Worm (Caenorhabditis elegans) whole organism, young adult: Measurements from ENCODE around the gene F56C9.6.

Experiments
- B0019.2 ChIP-seq: fragments of 200-800 bp; sonication (Bioruptor generic); conservative IDR thresholded peaks from 2 replicates; pipeline ENCODE4 v1.3.6; 2022; ENCODE audit warnings: missing genetic modification reagents, missing genetic modification characterization, missing compliant biosample characterization
- B0336.3 ChIP-seq: fragments of 200-800 bp; sonication (Bioruptor generic); IDR thresholded peaks from 2 replicates; pipeline ENCODE4 v1.3.6; 2022; ENCODE audit warnings: missing genetic modification characterization, missing compliant biosample characterization
- C06A6.2 ChIP-seq: fragments of 200-800 bp; sonication (Bioruptor generic); conservative IDR thresholded peaks from 2 replicates; pipeline ENCODE4 v1.3.6; 2022; ENCODE audit warnings: missing genetic modification characterization, missing compliant biosample characterization
- F10E7.11 ChIP-seq: sonication (generic microtip); optimal IDR thresholded peaks from 2 replicates; lab custom pipeline; 2017; ENCODE audit warnings: mild to moderate bottlenecking, missing genetic modification characterization, moderate library complexity, missing compliant biosample characterization
- F22D6.2 ChIP-seq: sonication (generic microtip); optimal IDR thresholded peaks from 2 replicates; lab custom pipeline; 2016; ENCODE audit warnings: mild to moderate bottlenecking, missing genetic modification characterization, missing compliant biosample characterization
- F52B5.7 ChIP-seq: sonication (generic microtip); optimal IDR thresholded peaks from 2 replicates; lab custom pipeline; 2016; ENCODE audit warnings: mild to moderate bottlenecking, missing genetic modification characterization, missing compliant biosample characterization
- K11D2.4 ChIP-seq: fragments of 200-800 bp; sonication (Bioruptor generic); IDR thresholded peaks from 2 replicates; pipeline ENCODE4 v1.3.6; 2022; ENCODE audit warnings: missing genetic modification reagents, missing genetic modification characterization, missing compliant biosample characterization
- Y53F4B.3 ChIP-seq: fragments of 200-800 bp; sonication (Bioruptor generic); IDR thresholded peaks from 2 replicates; pipeline ENCODE4 v1.3.6; 2022; ENCODE audit warnings: missing genetic modification reagents, missing genetic modification characterization, missing compliant biosample characterization
- Y79H2A.3 ChIP-seq: fragments of 200-800 bp; sonication (Bioruptor generic); conservative IDR thresholded peaks from 2 replicates; pipeline ENCODE4 v1.3.6; 2022; ENCODE audit warnings: missing genetic modification reagents, missing genetic modification characterization, missing compliant biosample characterization
- ama-1 ChIP-seq, 3 experiments: fragments of 150-350 bp in 1 of 3; sonication (generic microtip) in 2 of 3; optimal IDR thresholded peaks; 2 replicates each; lab custom pipeline; 2014 to 2018; ENCODE audit warnings: missing biosample characterization in 2 of 3, missing genetic modification characterization in 2 of 3, missing genetic modification reagents in 2 of 3
- attf-6 ChIP-seq: fragments of 200-800 bp; sonication (Bioruptor generic); IDR thresholded peaks from 2 replicates; pipeline ENCODE4 v1.3.6; 2022; ENCODE audit warnings: missing genetic modification reagents, missing genetic modification characterization, missing compliant biosample characterization
- ccch-3 ChIP-seq: fragments of 200-800 bp; sonication (Bioruptor generic); optimal IDR thresholded peaks from 2 replicates; lab custom pipeline; 2018; ENCODE audit warnings: mild to moderate bottlenecking, missing genetic modification characterization, missing compliant biosample characterization
- cebp-2 ChIP-seq: fragments of 200-800 bp; sonication (Bioruptor generic); IDR thresholded peaks from 2 replicates; pipeline ENCODE4 v1.3.6; 2022; ENCODE audit warnings: missing genetic modification characterization, missing compliant biosample characterization
- ceh-100 ChIP-seq: fragments of 200-800 bp; sonication (Bioruptor generic); IDR thresholded peaks from 2 replicates; pipeline ENCODE4 v1.3.6; 2022; ENCODE audit warnings: missing genetic modification reagents, missing genetic modification characterization, missing compliant biosample characterization
- ceh-58 ChIP-seq: fragments of 200-800 bp; sonication (Bioruptor generic); IDR thresholded peaks from 2 replicates; pipeline ENCODE4 v1.3.6; 2022; ENCODE audit warnings: missing genetic modification characterization, missing compliant biosample characterization
- ceh-79 ChIP-seq: sonication (generic microtip); optimal IDR thresholded peaks from 2 replicates; lab custom pipeline; 2017; ENCODE audit warnings: mild to moderate bottlenecking, missing genetic modification characterization, missing compliant biosample characterization
- ceh-91 ChIP-seq: fragments of 200-800 bp; sonication (Bioruptor generic); IDR thresholded peaks from 2 replicates; pipeline ENCODE4 v1.3.6; 2022; ENCODE audit warnings: missing genetic modification reagents, missing genetic modification characterization, missing compliant biosample characterization
- chd-7 ChIP-seq: sonication (generic microtip); optimal IDR thresholded peaks from 2 replicates; lab custom pipeline; 2016; ENCODE audit warnings: mild to moderate bottlenecking, missing genetic modification characterization, moderate library complexity, missing compliant biosample characterization
- egrh-3 ChIP-seq: fragments of 200-800 bp; sonication (Bioruptor generic); IDR thresholded peaks from 2 replicates; pipeline ENCODE4 v1.3.6; 2022; ENCODE audit warnings: missing genetic modification reagents, missing genetic modification characterization, missing compliant biosample characterization
- ekl-4 ChIP-seq: fragments of 200-800 bp; sonication (Bioruptor generic); IDR thresholded peaks from 2 replicates; pipeline ENCODE4 v1.3.6; 2022; ENCODE audit warnings: missing genetic modification reagents, missing genetic modification characterization, missing compliant biosample characterization
- fkh-3 ChIP-seq: sonication (generic microtip); optimal IDR thresholded peaks from 2 replicates; lab custom pipeline; 2016; ENCODE audit warnings: mild to moderate bottlenecking, missing genetic modification characterization, missing compliant biosample characterization
- him-1 ChIP-seq: sonication (generic microtip); optimal IDR thresholded peaks from 2 replicates; lab custom pipeline; 2016; ENCODE audit warnings: missing genotype, missing genetic modification reagents, missing genetic modification characterization, missing compliant biosample characterization
- hlh-12 ChIP-seq: sonication (generic microtip); optimal IDR thresholded peaks from 2 replicates; lab custom pipeline; 2016; ENCODE audit warnings: missing genetic modification characterization, missing compliant biosample characterization
- hrde-1 ChIP-seq: sonication (generic microtip); optimal IDR thresholded peaks from 2 replicates; lab custom pipeline; 2016; ENCODE audit warnings: missing genetic modification characterization, mild to moderate bottlenecking, missing compliant biosample characterization, moderate library complexity, missing genotype, missing genetic modification reagents, borderline replicate concordance
- hsf-1 ChIP-seq: fragments of 200-800 bp; sonication (Bioruptor generic); IDR thresholded peaks from 2 replicates; pipeline ENCODE4 v1.3.6; 2022; ENCODE audit warnings: missing genetic modification reagents, missing genetic modification characterization, missing compliant biosample characterization
- lag-1 ChIP-seq: fragments of 200-800 bp; sonication (Bioruptor generic); IDR thresholded peaks from 2 replicates; pipeline ENCODE4 v1.3.6; 2022; ENCODE audit warnings: missing genetic modification reagents, missing genetic modification characterization, missing compliant biosample characterization
- lin-26 ChIP-seq: fragments of 200-800 bp; sonication (Bioruptor generic); IDR thresholded peaks from 2 replicates; pipeline ENCODE4 v1.3.6; 2022; ENCODE audit warnings: missing genetic modification reagents, missing genetic modification characterization, missing compliant biosample characterization
- lin-40 ChIP-seq: sonication (generic microtip); optimal IDR thresholded peaks from 2 replicates; lab custom pipeline; 2016; ENCODE audit warnings: missing genetic modification characterization, mild to moderate bottlenecking, missing compliant biosample characterization, missing genotype, missing genetic modification reagents
- madf-10 ChIP-seq: sonication (generic microtip); optimal IDR thresholded peaks from 2 replicates; lab custom pipeline; 2016; ENCODE audit warnings: mild to moderate bottlenecking, missing genetic modification characterization, missing compliant biosample characterization
- madf-6 ChIP-seq: fragments of 200-800 bp; sonication (Bioruptor generic); IDR thresholded peaks from 2 replicates; pipeline ENCODE4 v1.3.6; 2022; ENCODE audit warnings: missing genetic modification reagents, missing genetic modification characterization, missing compliant biosample characterization
- madf-8 ChIP-seq: fragments of 200-800 bp; sonication (Bioruptor generic); conservative IDR thresholded peaks from 2 replicates; pipeline ENCODE4 v1.3.6; 2022; ENCODE audit warnings: missing genetic modification reagents, missing genetic modification characterization, missing compliant biosample characterization
- nfya-1 ChIP-seq: sonication (generic microtip); optimal IDR thresholded peaks from 2 replicates; lab custom pipeline; 2017; ENCODE audit warnings: antibody characterized with exemption, missing compliant biosample characterization, missing genetic modification characterization, borderline replicate concordance; ENCODE audit not compliant: insufficient read depth
- nfyb-1 ChIP-seq: fragments of 200-800 bp; sonication (Bioruptor generic); IDR thresholded peaks from 2 replicates; pipeline ENCODE4 v1.3.6; 2022; ENCODE audit warnings: missing genetic modification reagents, missing genetic modification characterization, missing compliant biosample characterization
- nhr-179 ChIP-seq: sonication (generic microtip); optimal IDR thresholded peaks from 2 replicates; lab custom pipeline; 2016; ENCODE audit warnings: mild to moderate bottlenecking, missing genetic modification characterization, missing compliant biosample characterization
- nhr-27 ChIP-seq: fragments of 200-800 bp; sonication (Bioruptor generic); optimal IDR thresholded peaks from 2 replicates; lab custom pipeline; 2018; ENCODE audit warnings: mild to moderate bottlenecking, missing genetic modification characterization, moderate library complexity, missing compliant biosample characterization
- rpc-1 ChIP-seq, 2 experiments: fragments of 150-350 bp in 1 of 2; sonication (generic microtip) in 1 of 2; optimal IDR thresholded peaks; 2 replicates each; lab custom pipeline; 2014 to 2018; ENCODE audit warnings: missing biosample characterization in 1 of 2, missing genetic modification characterization in 1 of 2, missing genetic modification reagents in 1 of 2, missing genotype in 1 of 2
- sdz-38 ChIP-seq: sonication (generic microtip); optimal IDR thresholded peaks from 2 replicates; lab custom pipeline; 2016; ENCODE audit warnings: missing genotype, missing genetic modification characterization, missing compliant biosample characterization
- sea-2 ChIP-seq: fragments of 200-800 bp; sonication (Bioruptor generic); IDR thresholded peaks from 2 replicates; pipeline ENCODE4 v1.3.6; 2022; ENCODE audit warnings: missing genetic modification characterization, missing compliant biosample characterization
- snpc-1.1 ChIP-seq: sonication (generic microtip); optimal IDR thresholded peaks from 2 replicates; lab custom pipeline; 2017; ENCODE audit warnings: missing genetic modification characterization, mild to moderate bottlenecking, missing compliant biosample characterization, antibody characterized with exemption, moderate library complexity, missing genotype, missing genetic modification reagents; ENCODE audit not compliant: insufficient read depth
- tbx-9 ChIP-seq: sonication (generic microtip); optimal IDR thresholded peaks from 2 replicates; lab custom pipeline; 2016; ENCODE audit warnings: borderline replicate concordance, missing genetic modification characterization, inconsistent platforms, missing compliant biosample characterization
- tlf-1 ChIP-seq: fragments of 200-800 bp; sonication (Bioruptor generic); optimal IDR thresholded peaks from 2 replicates; lab custom pipeline; 2018; ENCODE audit warnings: mild to moderate bottlenecking, missing genetic modification characterization, missing compliant biosample characterization
- ztf-26 ChIP-seq: sonication (generic microtip); optimal IDR thresholded peaks from 2 replicates; lab custom pipeline; 2017; ENCODE audit warnings: missing genetic modification characterization, missing compliant biosample characterization

The F56C9.6 gene

ce11 chrIII:7308600-7309109 lies 1.9 kb downstream of the F56C9.6 start, which contains the start of gene acbp-4:
Gene acbp-4 (minus strand): TSS chrIII:7309109.
- TF ChIP-seq F52B5.7 = peak; percentile 11
- TF ChIP-seq attf-6 (GFP tag; lab: Robert Waterston, UW) = 0 out of 2 replicates have a peak, but pooled peaks have one; percentile 14
- TF ChIP-seq nhr-27 = no peak
- no peak for TF ChIP-seq egrh-3 (GFP tag; lab: Robert Waterston, UW)
- TF ChIP-seq him-1 (tag; lab: Kevin White, UChicago) = peak; percentile 97
- TF ChIP-seq lin-26 (GFP tag; lab: Robert Waterston, UW) = 0 out of 2 replicates have a peak, but pooled peaks have one; percentile 35
- TF ChIP-seq madf-6 = peak; percentile 40; the same call in 1 of the 2 replicates
- TF ChIP-seq ccch-3 (GFP tag; lab: Kevin White, UChicago) = no peak
- TF ChIP-seq sea-2 = no peak
- TF ChIP-seq hsf-1 = peak; percentile 52; the same call in 1 of the 2 replicates

- no peak for TF ChIP-seq fkh-3 (tag; lab: Kevin White, UChicago)
- TF ChIP-seq Y79H2A.3 = no peak
- no peak for TF ChIP-seq snpc-1.1
- no peak for TF ChIP-seq tbx-9
- TF ChIP-seq ekl-4 = no peak
- TF ChIP-seq nhr-179 = no peak
- no peak for TF ChIP-seq ceh-100 (GFP tag; lab: Robert Waterston, UW)
- no peak for TF ChIP-seq F22D6.2 (tag; lab: Kevin White, UChicago)
- TF ChIP-seq B0019.2 = no peak
- TF ChIP-seq rpc-1 (optimal IDR thresholded peaks at IDR 0.05; lab: Kevin White, UChicago) = no peak
- no peak for TF ChIP-seq rpc-1 (tag; optimal IDR thresholded peaks at IDR 0.05; lab: Kevin White, UChicago)
- TF ChIP-seq cebp-2 (GFP tag; lab: Robert Waterston, UW) = no peak
These were observed 5.0 kb downstream of the F56C9.6 start for ce11 chrIII:7305649-7305977.

ce11 chrIII:7304961-7305648 lies 5.5 kb downstream of the F56C9.6 start:
- TF ChIP-seq hrde-1 (tag; lab: Kevin White, UChicago) = no peak
- no peak for TF ChIP-seq madf-10 (tag; lab: Kevin White, UChicago)
- no peak for TF ChIP-seq ceh-91 (GFP tag; lab: Robert Waterston, UW)
- no peak for TF ChIP-seq nfya-1 (tag; lab: Kevin White, UChicago)
- TF ChIP-seq madf-8 (GFP tag; lab: Robert Waterston, UW) = no peak
- TF ChIP-seq ama-1 (optimal IDR thresholded peaks at IDR 0.05; lab: Kevin White, UChicago) = no peak
- TF ChIP-seq ama-1 (GFP tag; optimal IDR thresholded peaks at IDR 0.05; lab: Kevin White, UChicago) = no peak
- TF ChIP-seq ztf-26 = peak; percentile 74
- no peak for TF ChIP-seq lag-1 (GFP tag; lab: Robert Waterston, UW)
- TF ChIP-seq C06A6.2 (GFP tag; lab: Robert Waterston, UW) = no peak
- no peak for TF ChIP-seq chd-7
- TF ChIP-seq tlf-1 = no peak
- no peak for TF ChIP-seq ceh-58 (GFP tag; lab: Robert Waterston, UW)
- TF ChIP-seq lin-40 (tag; lab: Kevin White, UChicago) = peak; percentile 14
- TF ChIP-seq sea-2 = no peak
- no peak for TF ChIP-seq tbx-9
- peak; percentile 47; the same call in 1 of the 2 replicates for TF ChIP-seq K11D2.4 (GFP tag; lab: Robert Waterston, UW)
- TF ChIP-seq B0336.3 = no peak
- TF ChIP-seq Y53F4B.3 (GFP tag; lab: Robert Waterston, UW) = no peak
- no peak for TF ChIP-seq F10E7.11 (tag; lab: Kevin White, UChicago)
- TF ChIP-seq nfyb-1 (GFP tag; lab: Robert Waterston, UW) = no peak
- no peak for TF ChIP-seq fkh-3 (tag; lab: Kevin White, UChicago)
- TF ChIP-seq hlh-12 = no peak
- no peak for TF ChIP-seq ceh-79 (tag; lab: Kevin White, UChicago)
- no peak for TF ChIP-seq sdz-38
